Worm (Caenorhabditis elegans): ENCODE measurements around the gene srg-61.

srg-61 gene

ce11 chrV:2738174-2738573, 2.0 kb downstream of the srg-61 start, which contains the start of gene srg-56:
Gene srg-56 (minus strand): TSS chrV:2738274.
- TF ChIP-seq unc-62 (GFP tag; optimal IDR thresholded peaks at IDR 0.05) = no peak

- TF ChIP-seq unc-62 (GFP tag; optimal IDR thresholded peaks at IDR 0.05) = no peak
These were observed 5.8 kb downstream of the srg-61 start, which contains the start of gene srg-57 for ce11 chrV:2734360-2734759. Gene srg-57 (minus strand): TSS chrV:2734460.

DNA sequence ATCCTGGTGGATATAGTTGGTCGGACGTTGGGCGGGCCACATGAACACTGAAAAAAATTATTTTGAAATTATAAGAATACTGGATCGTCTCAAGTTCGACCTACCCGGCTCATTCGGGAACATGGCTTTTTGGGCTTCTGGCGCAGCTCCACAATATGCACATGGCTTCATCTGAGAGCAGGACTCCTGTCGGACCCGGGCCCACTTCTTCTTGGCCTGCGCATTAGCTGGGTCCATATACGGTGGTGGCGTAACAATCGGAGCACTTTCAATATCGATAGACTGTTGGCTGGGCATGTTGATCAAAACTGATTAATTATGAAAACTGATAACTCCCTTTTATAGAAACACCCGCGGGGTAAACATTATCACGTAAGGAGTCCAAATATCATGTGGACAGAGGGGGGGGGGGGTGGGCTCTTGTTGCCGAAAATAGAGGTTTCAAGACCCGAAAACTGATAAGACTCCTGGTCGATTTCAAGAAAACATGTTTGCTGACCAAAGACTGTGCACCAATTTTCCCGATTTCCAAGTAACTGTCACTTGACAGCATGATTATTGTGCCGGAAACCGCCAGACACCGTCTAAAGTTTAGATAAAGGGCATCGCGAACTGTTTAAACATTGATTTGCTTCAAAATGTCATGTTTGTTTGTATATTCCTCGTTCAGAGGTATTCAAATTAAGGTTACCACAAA, 9.2 kb downstream of the srg-61 start, which contains the start of gene dod-3:
Gene dod-3 (minus strand): TSS at position 315 of the 697 bp plus-strand sequence.
- TF ChIP-seq unc-62 (GFP tag; optimal IDR thresholded peaks at IDR 0.05) = no peak

DNA sequence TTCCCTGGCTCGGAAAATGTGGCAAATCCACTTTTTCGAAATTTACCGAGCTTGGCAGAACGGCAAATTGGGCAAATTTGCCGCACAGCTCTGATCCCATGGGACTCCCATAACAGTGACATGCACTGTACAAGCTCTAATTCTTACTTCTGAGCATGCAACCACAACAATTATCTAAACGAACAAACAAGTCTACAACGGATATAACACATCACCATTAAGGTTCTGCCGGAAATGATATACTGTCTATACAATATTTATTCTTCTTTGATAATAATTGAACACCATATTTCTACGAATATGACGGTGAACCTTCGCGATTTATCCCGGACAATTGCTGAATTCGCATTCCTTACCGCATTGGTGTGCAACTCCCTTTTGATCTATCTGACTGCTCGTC, 11.9 kb downstream of the srg-61 start, which contains the start of gene str-33:
Gene str-33 (plus strand): TSS at position 301 of the 400 bp plus-strand sequence.
- no peak for TF ChIP-seq unc-62 (GFP tag; optimal IDR thresholded peaks at IDR 0.05)

DNA sequence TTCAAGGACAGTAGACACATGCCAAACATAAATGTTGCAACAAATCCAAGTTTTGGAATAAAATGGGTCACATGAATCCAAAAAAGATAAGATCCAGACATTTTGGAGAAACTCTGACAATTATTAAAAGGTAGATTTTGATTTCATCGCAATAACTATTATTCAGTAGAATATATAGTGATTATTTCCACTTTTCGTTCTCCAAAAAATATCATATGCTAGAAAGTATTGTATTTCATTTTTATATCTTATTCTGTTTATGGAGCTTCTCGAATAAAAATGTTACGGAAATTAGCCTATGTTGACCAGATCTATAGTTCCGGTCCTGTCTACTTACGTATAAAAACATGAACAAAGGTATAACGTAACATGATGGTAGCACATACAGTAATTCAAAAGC, 13.0 kb downstream of the srg-61 start, which contains the start of gene str-13:
Gene str-13 (minus strand): TSS at position 101 of the 400 bp plus-strand sequence.
- TF ChIP-seq unc-62 (GFP tag; optimal IDR thresholded peaks at IDR 0.05) = no peak

ce11 chrV:2725225-2725624, 14.9 kb downstream of the srg-61 start, which contains the start of gene srg-59:
Gene srg-59 (minus strand): TSS chrV:2725325.
- no peak for TF ChIP-seq unc-62 (GFP tag; optimal IDR thresholded peaks at IDR 0.05)

- no peak for TF ChIP-seq unc-62 (GFP tag; optimal IDR thresholded peaks at IDR 0.05)
These were observed 17.6 kb downstream of the srg-61 start, which contains the start of gene srg-60 for ce11 chrV:2722555-2722954. Gene srg-60 (minus strand): TSS chrV:2722655.

DNA sequence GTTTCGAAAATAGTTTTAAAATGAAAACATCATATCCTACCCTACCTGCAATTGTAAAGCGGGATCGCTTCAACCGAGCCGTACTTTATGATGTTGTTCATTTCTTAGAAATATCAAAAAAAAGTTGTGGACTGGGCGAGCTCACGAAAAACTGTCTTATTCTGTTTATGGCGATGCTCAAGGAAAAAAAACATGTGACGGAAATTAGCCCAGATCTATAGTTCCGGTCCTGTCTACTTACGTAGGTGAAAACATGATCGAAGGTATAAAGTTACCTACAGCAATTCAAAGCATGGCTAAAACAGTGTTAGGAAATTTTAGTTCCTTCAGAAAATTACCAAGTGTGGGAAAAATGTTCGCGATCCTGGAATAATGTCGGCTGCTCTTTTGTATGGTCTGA, 19.4 kb downstream of the srg-61 start, which contains the start of gene srt-27:
Gene srt-27 (minus strand): TSS at position 101 of the 400 bp plus-strand sequence.
- no peak for TF ChIP-seq unc-62 (GFP tag; optimal IDR thresholded peaks at IDR 0.05)

- no peak for TF ChIP-seq unc-62 (GFP tag; optimal IDR thresholded peaks at IDR 0.05)
These were observed 21.4 kb downstream of the srg-61 start, which contains the start of gene srt-29 for ce11 chrV:2718688-2719185. Gene srt-29 (minus strand): TSS chrV:2719135.

DNA sequence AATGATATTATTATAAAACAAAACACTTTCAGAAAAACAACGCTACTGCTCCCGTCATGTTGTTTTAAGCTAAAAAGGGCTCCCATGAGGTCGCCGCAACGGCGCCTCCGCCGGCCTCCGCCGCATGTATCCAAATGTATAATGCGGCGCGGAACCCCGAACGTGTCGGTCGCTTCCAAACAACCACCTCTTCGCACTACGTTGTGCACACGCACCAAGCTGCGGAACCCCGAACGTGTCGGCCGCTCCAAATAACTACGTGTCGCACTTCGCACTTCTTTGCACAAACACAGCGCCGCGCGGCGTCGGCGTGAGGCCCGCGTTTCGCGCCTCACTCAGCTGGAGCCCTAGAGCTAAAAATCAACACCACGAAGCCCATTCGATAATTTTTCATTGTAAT, 23.2 kb downstream of the srg-61 start:
- no peak for TF ChIP-seq unc-62 (GFP tag; optimal IDR thresholded peaks at IDR 0.05)

- no peak for TF ChIP-seq unc-62 (GFP tag; optimal IDR thresholded peaks at IDR 0.05)
These were observed 26.6 kb downstream of the srg-61 start, which contains the start of gene srt-28 for ce11 chrV:2713532-2713931. Gene srt-28 (minus strand): TSS chrV:2713632.

ce11 chrV:2711429-2711828, 28.7 kb downstream of the srg-61 start, which contains the start of gene C24B9.3:
Gene C24B9.3 (minus strand): TSS chrV:2711599.
- no peak for TF ChIP-seq unc-62 (GFP tag; optimal IDR thresholded peaks at IDR 0.05)

- no peak for TF ChIP-seq unc-62 (GFP tag; optimal IDR thresholded peaks at IDR 0.05)
These were observed 29.9 kb downstream of the srg-61 start for ce11 chrV:2710192-2710591.

ce11 chrV:2706379-2706778, 33.7 kb downstream of the srg-61 start:
- no peak for TF ChIP-seq unc-62 (GFP tag; optimal IDR thresholded peaks at IDR 0.05)

DNA sequence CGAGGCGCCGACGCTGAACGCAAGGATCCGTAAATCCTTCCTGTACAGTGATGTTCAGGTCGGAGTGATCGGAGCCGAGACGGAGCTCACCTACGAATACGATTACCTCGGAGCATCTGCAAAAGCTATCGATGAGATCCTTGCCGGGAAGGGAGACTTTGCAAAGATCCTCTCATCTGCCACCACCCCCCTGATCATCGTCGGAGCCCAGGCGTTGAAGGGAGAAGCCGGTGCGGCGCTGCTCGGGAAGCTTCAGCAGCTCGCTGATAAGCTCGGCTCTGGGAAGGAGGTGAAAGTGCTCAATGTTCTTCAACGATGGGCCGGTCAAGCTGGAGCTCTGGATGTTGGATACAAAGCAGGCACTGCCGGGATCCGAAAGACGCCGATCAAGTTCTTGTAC, 36.8 kb downstream of the srg-61 start:
- no peak for TF ChIP-seq unc-62 (GFP tag; optimal IDR thresholded peaks at IDR 0.05)

DNA sequence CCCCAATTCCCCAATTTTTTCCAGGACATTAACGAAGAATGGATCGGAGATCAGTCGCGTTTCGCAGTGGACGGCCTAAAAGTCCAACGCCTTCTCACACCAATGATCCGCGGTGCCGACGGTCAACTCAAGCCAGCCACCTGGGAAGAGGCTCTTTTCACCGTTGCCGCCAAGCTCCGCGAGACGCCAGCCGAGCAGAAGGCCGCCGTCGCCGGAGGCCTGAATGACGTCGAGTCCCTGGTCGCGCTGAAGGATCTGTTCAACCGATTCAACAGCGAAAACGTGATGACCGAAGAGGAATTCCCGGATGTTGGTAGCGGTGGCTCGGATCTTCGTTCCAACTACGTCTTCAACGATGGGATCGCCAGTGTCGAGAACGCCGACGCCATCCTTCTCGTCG, 37.2 kb downstream of the srg-61 start:
- no peak for TF ChIP-seq unc-62 (GFP tag; optimal IDR thresholded peaks at IDR 0.05)

DNA sequence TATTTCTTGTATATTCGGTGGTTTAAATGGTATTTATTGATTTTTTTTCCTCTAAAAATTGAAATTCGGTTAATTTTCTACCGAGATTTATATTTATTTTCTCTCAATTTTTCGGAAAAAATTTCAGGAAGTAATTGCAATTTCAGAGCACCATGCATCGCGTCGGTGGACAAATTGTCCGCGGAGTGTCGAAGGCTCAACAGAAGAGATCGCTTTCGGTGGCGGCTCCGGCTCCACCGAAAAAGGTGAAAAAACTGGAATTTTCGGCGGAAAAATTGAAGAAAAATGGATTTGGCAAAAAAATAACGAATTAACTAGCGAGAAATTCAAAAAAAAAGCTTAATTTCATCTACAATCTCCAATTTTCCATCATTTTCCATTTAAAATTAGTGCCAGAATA, 41.3 kb downstream of the srg-61 start, which contains the start of gene nuo-5:
Gene nuo-5 (plus strand): TSS at position 147 of the 400 bp plus-strand sequence.
- TF ChIP-seq unc-62 (GFP tag; optimal IDR thresholded peaks at IDR 0.05) = no peak

Data from whole organism, dauer.